Worm (Caenorhabditis elegans) whole organism, L1 larva: Measurements from ENCODE around the gene inx-2.

ENCODE experiments used
- F16B12.6 ChIP-seq: fragments of 150-350 bp; optimal IDR thresholded peaks from 2 replicates; lab custom pipeline; 2014; ENCODE audit warnings: missing biosample characterization, missing genetic modification characterization
- aha-1 ChIP-seq: fragments of 150-350 bp; optimal IDR thresholded peaks from 2 replicates; lab custom pipeline; 2014; ENCODE audit warnings: missing biosample characterization, missing genetic modification characterization
- alr-1 ChIP-seq: fragments of 200-800 bp; sonication (Bioruptor generic); optimal IDR thresholded peaks from 2 replicates; lab custom pipeline; 2018; ENCODE audit warnings: borderline replicate concordance, mild to moderate bottlenecking, missing genetic modification characterization, missing compliant biosample characterization
- aly-2 ChIP-seq: fragments of 150-350 bp; optimal IDR thresholded peaks from 2 replicates; lab custom pipeline; 2014; ENCODE audit warnings: missing biosample characterization, missing genetic modification characterization
- ama-1 ChIP-seq: fragments of 150-350 bp; optimal IDR thresholded peaks from 2 replicates; lab custom pipeline; 2014
- ceh-63 ChIP-seq: fragments of 200-800 bp; sonication (Bioruptor generic); optimal IDR thresholded peaks from 2 replicates; lab custom pipeline; 2018; ENCODE audit warnings: mild to moderate bottlenecking, missing genetic modification characterization, missing compliant biosample characterization
- ceh-8 ChIP-seq: fragments of 200-800 bp; sonication (Bioruptor generic); optimal IDR thresholded peaks from 2 replicates; lab custom pipeline; 2018; ENCODE audit warnings: mild to moderate bottlenecking, missing genetic modification characterization, moderate library complexity, missing compliant biosample characterization
- ceh-82 ChIP-seq, 3 experiments: fragments of 150-350 bp in 1 of 3; sonication (generic microtip) in 2 of 3; optimal IDR thresholded peaks; 2 replicates each; lab custom pipeline; 2014 to 2017; ENCODE audit warnings: missing biosample characterization in 3 of 3, missing genetic modification characterization in 3 of 3
- ceh-88 ChIP-seq: fragments of 200-800 bp; sonication (Bioruptor generic); IDR thresholded peaks from 2 replicates; pipeline ENCODE4 v1.3.6; 2022; ENCODE audit warnings: missing genetic modification characterization, missing compliant biosample characterization
- ceh-90 ChIP-seq: sonication (generic microtip); optimal IDR thresholded peaks from 2 replicates; lab custom pipeline; 2016; ENCODE audit warnings: missing genetic modification characterization, missing compliant biosample characterization
- dpl-1 ChIP-seq, 3 experiments: fragments of 150-350 bp in 2 of 3; sonication (generic microtip) in 1 of 3; optimal IDR thresholded peaks; 2 replicates each; lab custom pipeline; 2014 to 2017; ENCODE audit warnings: missing biosample characterization in 3 of 3, missing genetic modification characterization in 3 of 3, missing genetic modification reagents in 3 of 3
- dsc-1 ChIP-seq: sonication (generic microtip); optimal IDR thresholded peaks from 2 replicates; lab custom pipeline; 2016; ENCODE audit warnings: mild to moderate bottlenecking, missing genetic modification characterization, missing compliant biosample characterization
- efl-1 ChIP-seq, 4 experiments: fragments of 150-350 bp; optimal IDR thresholded peaks in 3 of 4; peaks in 1 of 4; 1 replicate in 1 of 4; 2 replicates in 3 of 4; lab custom pipeline; 2014; ENCODE audit warnings: missing biosample characterization in 2 of 4, missing genetic modification characterization in 2 of 4, missing genetic modification reagents in 2 of 4
- elt-2 ChIP-seq: sonication (generic microtip); optimal IDR thresholded peaks from 2 replicates; lab custom pipeline; 2016; ENCODE audit warnings: missing genetic modification characterization, mild to moderate bottlenecking, inconsistent platforms, missing compliant biosample characterization, missing genetic modification reagents
- elt-3 ChIP-seq, 6 experiments: fragments of 150-350 bp in 1 of 6; sonication (generic microtip); optimal IDR thresholded peaks; 2 replicates each; lab custom pipeline; 2017 to 2018; ENCODE audit warnings: missing biosample characterization in 6 of 6, missing genetic modification characterization in 6 of 6, inconsistent platforms in 1 of 6
- ets-5 ChIP-seq: fragments of 200-800 bp; sonication (Bioruptor generic); IDR thresholded peaks from 2 replicates; pipeline ENCODE4 v1.3.6; 2022; ENCODE audit warnings: missing genetic modification characterization, missing compliant biosample characterization
- fkh-10 ChIP-seq: sonication (generic microtip); optimal IDR thresholded peaks from 2 replicates; lab custom pipeline; 2017; ENCODE audit warnings: missing biosample characterization, missing genetic modification reagents, missing genetic modification characterization
- fkh-8 ChIP-seq: sonication (generic microtip); optimal IDR thresholded peaks from 2 replicates; lab custom pipeline; 2016; ENCODE audit warnings: mild to moderate bottlenecking, missing genetic modification characterization, missing compliant biosample characterization
- fos-1 ChIP-seq: fragments of 150-350 bp; optimal IDR thresholded peaks from 2 replicates; lab custom pipeline; 2014; ENCODE audit warnings: missing biosample characterization, missing genetic modification characterization
- grh-1 ChIP-seq: fragments of 200-800 bp; sonication (Bioruptor generic); IDR thresholded peaks from 2 replicates; pipeline ENCODE4 v1.3.6; 2022; ENCODE audit warnings: missing genetic modification reagents, missing genetic modification characterization, missing compliant biosample characterization
- hlh-17 ChIP-seq: fragments of 200-800 bp; sonication (Bioruptor generic); optimal IDR thresholded peaks from 2 replicates; lab custom pipeline; 2018; ENCODE audit warnings: missing genetic modification characterization, mild to moderate bottlenecking, missing compliant biosample characterization, moderate library complexity, borderline replicate concordance
- hpl-2 ChIP-seq: fragments of 150-350 bp; optimal IDR thresholded peaks from 2 replicates; lab custom pipeline; 2014; ENCODE audit warnings: missing biosample characterization, missing genetic modification reagents, missing genetic modification characterization
- irx-1 ChIP-seq: sonication (generic microtip); optimal IDR thresholded peaks from 2 replicates; lab custom pipeline; 2016; ENCODE audit warnings: missing genetic modification characterization, missing compliant biosample characterization
- lin-13 ChIP-seq: fragments of 150-350 bp; optimal IDR thresholded peaks from 2 replicates; lab custom pipeline; 2014; ENCODE audit warnings: missing biosample characterization, missing genetic modification reagents, missing genetic modification characterization
- lin-35 ChIP-seq, 2 experiments: fragments of 150-350 bp; optimal IDR thresholded peaks; 2 replicates each; lab custom pipeline; 2014; ENCODE audit warnings: missing biosample characterization in 2 of 2, missing genetic modification characterization in 2 of 2, missing genetic modification reagents in 2 of 2
- mdl-1 ChIP-seq, 2 experiments: fragments of 150-350 bp; optimal IDR thresholded peaks; 2 replicates each; lab custom pipeline; 2014 to 2017; ENCODE audit warnings: missing biosample characterization in 2 of 2, missing genetic modification characterization in 2 of 2, inconsistent platforms in 1 of 2
- mef-2 ChIP-seq: fragments of 150-350 bp; optimal IDR thresholded peaks from 2 replicates; lab custom pipeline; 2014; ENCODE audit warnings: missing biosample characterization, missing genetic modification characterization
- mep-1 ChIP-seq: fragments of 150-350 bp; optimal IDR thresholded peaks from 2 replicates; lab custom pipeline; 2014; ENCODE audit warnings: missing biosample characterization, missing genetic modification characterization
- nhr-20 ChIP-seq: sonication (generic microtip); optimal IDR thresholded peaks from 2 replicates; lab custom pipeline; 2016; ENCODE audit warnings: mild to moderate bottlenecking, missing genetic modification characterization, missing compliant biosample characterization
- nhr-237 ChIP-seq: fragments of 150-350 bp; optimal IDR thresholded peaks from 2 replicates; lab custom pipeline; 2014; ENCODE audit warnings: missing biosample characterization, missing genetic modification characterization
- nhr-28 ChIP-seq: fragments of 150-350 bp; optimal IDR thresholded peaks from 2 replicates; lab custom pipeline; 2014; ENCODE audit warnings: missing biosample characterization, missing genetic modification characterization
- nhr-76 ChIP-seq: sonication (generic microtip); optimal IDR thresholded peaks from 2 replicates; lab custom pipeline; 2017; ENCODE audit warnings: missing biosample characterization, missing genetic modification characterization
- nhr-77 ChIP-seq: fragments of 150-350 bp; optimal IDR thresholded peaks from 2 replicates; lab custom pipeline; 2014; ENCODE audit warnings: missing biosample characterization, missing genetic modification characterization
- nhr-84 ChIP-seq: sonication (generic microtip); optimal IDR thresholded peaks from 2 replicates; lab custom pipeline; 2017; ENCODE audit warnings: missing biosample characterization, missing genetic modification characterization
- nhr-85 ChIP-seq: sonication (generic microtip); peaks from one replicate; lab custom pipeline; 2016; ENCODE audit warnings: missing genetic modification characterization, inconsistent platforms, missing compliant biosample characterization
- pag-3 ChIP-seq: sonication (generic microtip); optimal IDR thresholded peaks from 2 replicates; lab custom pipeline; 2017; ENCODE audit warnings: missing genetic modification characterization, mild to moderate bottlenecking, missing compliant biosample characterization, antibody characterized with exemption, borderline replicate concordance; ENCODE audit not compliant: insufficient read depth
- snpc-4 ChIP-seq: fragments of 150-350 bp; optimal IDR thresholded peaks from 2 replicates; lab custom pipeline; 2014; ENCODE audit warnings: missing biosample characterization, missing genetic modification characterization
- snu-23 ChIP-seq: sonication (generic microtip); optimal IDR thresholded peaks from 2 replicates; lab custom pipeline; 2016; ENCODE audit warnings: missing genetic modification characterization, missing compliant biosample characterization
- sox-4 ChIP-seq: sonication (generic microtip); optimal IDR thresholded peaks from 2 replicates; lab custom pipeline; 2016; ENCODE audit warnings: missing genetic modification characterization, missing compliant biosample characterization
- swsn-7 ChIP-seq: sonication (generic microtip); optimal IDR thresholded peaks from 2 replicates; lab custom pipeline; 2016; ENCODE audit warnings: missing genetic modification characterization, missing compliant biosample characterization
- tbx-2 ChIP-seq: sonication (generic microtip); optimal IDR thresholded peaks from 2 replicates; lab custom pipeline; 2016; ENCODE audit warnings: missing genetic modification characterization, missing compliant biosample characterization
- unc-130 ChIP-seq: fragments of 150-350 bp; optimal IDR thresholded peaks from 2 replicates; lab custom pipeline; 2017; ENCODE audit warnings: missing biosample characterization, missing genetic modification characterization, inconsistent platforms
- unc-86 ChIP-seq: sonication (generic microtip); optimal IDR thresholded peaks from 2 replicates; lab custom pipeline; 2016; ENCODE audit warnings: missing genetic modification characterization, missing compliant biosample characterization
- unc-98 ChIP-seq: fragments of 200-800 bp; sonication (Bioruptor generic); IDR thresholded peaks from 2 replicates; pipeline ENCODE4 v1.3.6; 2022; ENCODE audit warnings: missing genetic modification characterization, missing compliant biosample characterization
- vab-15 ChIP-seq: sonication (generic microtip); optimal IDR thresholded peaks from 2 replicates; lab custom pipeline; 2017; ENCODE audit warnings: missing genotype, mild to moderate bottlenecking, missing genetic modification characterization, missing compliant biosample characterization
- xbp-1 ChIP-seq: sonication (generic microtip); optimal IDR thresholded peaks from 2 replicates; lab custom pipeline; 2016; ENCODE audit warnings: missing genetic modification characterization, missing compliant biosample characterization
- zip-4 ChIP-seq: fragments of 200-800 bp; sonication (Bioruptor generic); optimal IDR thresholded peaks from 2 replicates; lab custom pipeline; 2018; ENCODE audit warnings: mild to moderate bottlenecking, missing genetic modification characterization, moderate library complexity, missing compliant biosample characterization
- ztf-4 ChIP-seq: fragments of 150-350 bp; optimal IDR thresholded peaks from 2 replicates; lab custom pipeline; 2014; ENCODE audit warnings: missing biosample characterization, missing genetic modification characterization

inx-2 gene

ce11 chrX:11339375-11339924 is 42.9 kb upstream of the inx-2 start, which contains the start of gene aco-1 (continued):
- TF ChIP-seq irx-1 (tag; lab: Kevin White, UChicago) (no peak), ceh-88 (GFP tag; lab: Robert Waterston, UW) (no peak), xbp-1 (tag; lab: Kevin White, UChicago) (peak; percentile 24), ztf-4 (no peak), mdl-1 (tag; optimal IDR thresholded peaks at IDR 0.05; lab: Kevin White, UChicago) (peak in 1 of 2 experiments; percentile 9), nhr-85 (tag; lab: Kevin White, UChicago) (peak; percentile 93), ceh-8 (GFP tag; lab: Kevin White, UChicago) (no peak), fos-1 (no peak), unc-98 (GFP tag; lab: Robert Waterston, UW) (no peak), ama-1 (no peak), elt-2 (tag; lab: Kevin White, UChicago) (peak; percentile 69), aha-1 (tag; lab: Kevin White, UChicago) (no peak), grh-1 (GFP tag; lab: Robert Waterston, UW) (no peak), unc-130 (tag; lab: Kevin White, UChicago) (peak; percentile 47), hlh-17 (GFP tag; lab: Kevin White, UChicago) (no peak), nhr-237 (tag; lab: Kevin White, UChicago) (no peak), fkh-8 (tag; lab: Kevin White, UChicago) (no peak), zip-4 (GFP tag; lab: Kevin White, UChicago) (no peak), mep-1 (tag; lab: Kevin White, UChicago) (peak; percentile 50), snpc-4 (tag; lab: Kevin White, UChicago) (no peak), nhr-28 (tag; lab: Kevin White, UChicago) (no peak), nhr-20 (tag; lab: Kevin White, UChicago) (peak; percentile 65), swsn-7 (tag; lab: Kevin White, UChicago) (peak; percentile 34), vab-15 (no peak), elt-3 (tag; optimal IDR thresholded peaks at IDR 0.05; lab: Kevin White, UChicago) (peak in 2 of 6 experiments; percentile 34 to 40), lin-35 (GFP tag; optimal IDR thresholded peaks at IDR 0.05; lab: Kevin White, UChicago) (peak; percentile 24 to 70), hpl-2 (GFP tag; lab: Kevin White, UChicago) (no peak), nhr-76 (tag; lab: Kevin White, UChicago) (no peak), pag-3 (tag; lab: Kevin White, UChicago) (no peak), tbx-2 (tag; lab: Kevin White, UChicago) (no peak), efl-1 (optimal IDR thresholded peaks at IDR 0.05; lab: Kevin White, UChicago) (peak; percentile 27 to 31), efl-1 (GFP tag; optimal IDR thresholded peaks at IDR 0.05 in 1 of 2; lab: Kevin White, UChicago) (no peak), sox-4 (tag; lab: Kevin White, UChicago) (no peak), nhr-77 (tag; lab: Kevin White, UChicago) (peak; percentile 9), aly-2 (no peak), mef-2 (tag; lab: Kevin White, UChicago) (no peak), fkh-10 (no peak), ceh-82 (tag; optimal IDR thresholded peaks at IDR 0.05; lab: Kevin White, UChicago) (peak in 1 of 3 experiments; percentile 24), ets-5 (GFP tag; lab: Robert Waterston, UW) (no peak), nhr-84 (tag; lab: Kevin White, UChicago) (no peak)

ce11 chrX:11337783-11338182 is 41.2 kb upstream of the inx-2 start, which contains the start of gene gcy-9:
Gene gcy-9 (minus strand): TSS chrX:11337883.
- TF ChIP-seq nhr-85 (tag; lab: Kevin White, UChicago) = no peak
- TF ChIP-seq efl-1 (optimal IDR thresholded peaks at IDR 0.05; lab: Kevin White, UChicago) = no peak
- no peak for TF ChIP-seq efl-1 (GFP tag; optimal IDR thresholded peaks at IDR 0.05 in 1 of 2; lab: Kevin White, UChicago)

DNA sequence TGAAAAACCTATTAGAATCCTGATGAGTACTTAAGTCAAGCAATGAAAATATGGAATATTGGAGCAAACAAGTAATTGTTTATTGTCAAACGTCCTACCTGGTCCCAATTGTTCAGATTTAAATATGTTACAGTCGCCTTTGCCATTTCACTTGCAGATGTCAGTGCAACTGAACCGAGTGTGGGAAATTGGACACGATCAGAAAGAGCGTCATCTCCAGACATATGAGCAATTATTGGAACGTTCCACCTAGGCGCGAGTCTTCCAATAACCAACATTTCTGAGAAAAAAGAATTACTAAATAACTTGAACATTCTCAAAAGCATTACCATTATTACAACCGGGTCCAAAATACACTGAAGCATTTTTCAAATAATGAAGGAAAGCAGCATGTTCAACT is 40.6 kb upstream of the inx-2 start:
- TF ChIP-seq tbx-2 (tag; lab: Kevin White, UChicago) (no peak), alr-1 (no peak), zip-4 (GFP tag; lab: Kevin White, UChicago) (no peak), unc-86 (no peak), efl-1 (optimal IDR thresholded peaks at IDR 0.05; lab: Kevin White, UChicago) (no peak), efl-1 (GFP tag; optimal IDR thresholded peaks at IDR 0.05 in 1 of 2; lab: Kevin White, UChicago) (no peak), nhr-28 (tag; lab: Kevin White, UChicago) (no peak), dpl-1 (GFP tag; optimal IDR thresholded peaks at IDR 0.05; lab: Kevin White, UChicago) (no peak), snpc-4 (tag; lab: Kevin White, UChicago) (no peak), fkh-8 (tag; lab: Kevin White, UChicago) (no peak), ceh-90 (tag; lab: Kevin White, UChicago) (no peak), ceh-63 (GFP tag; lab: Kevin White, UChicago) (no peak), mef-2 (tag; lab: Kevin White, UChicago) (no peak), lin-35 (GFP tag; optimal IDR thresholded peaks at IDR 0.05; lab: Kevin White, UChicago) (no peak), F16B12.6 (tag; lab: Kevin White, UChicago) (no peak), ceh-82 (tag; optimal IDR thresholded peaks at IDR 0.05; lab: Kevin White, UChicago) (no peak), lin-13 (no peak), dsc-1 (tag; lab: Kevin White, UChicago) (no peak), nhr-85 (tag; lab: Kevin White, UChicago) (no peak), snu-23 (GFP tag; lab: Kevin White, UChicago) (no peak)
